Worm (Caenorhabditis elegans) whole organism, L1 larva: ENCODE results near the gene C01G10.4.

Source experiments
- C04F5.9 ChIP-seq: sonication (generic microtip); optimal IDR thresholded peaks from 2 replicates; lab custom pipeline; 2016; ENCODE audit warnings: missing genetic modification characterization, missing compliant biosample characterization
- C16A3.4 ChIP-seq: fragments of 150-350 bp; optimal IDR thresholded peaks from 2 replicates; lab custom pipeline; 2014; ENCODE audit warnings: missing biosample characterization, missing genetic modification characterization
- C34B4.2 ChIP-seq: sonication (generic microtip); optimal IDR thresholded peaks from 2 replicates; lab custom pipeline; 2017; ENCODE audit warnings: mild to moderate bottlenecking, missing genetic modification characterization, missing compliant biosample characterization
- F16B12.6 ChIP-seq: fragments of 150-350 bp; optimal IDR thresholded peaks from 2 replicates; lab custom pipeline; 2014; ENCODE audit warnings: missing biosample characterization, missing genetic modification characterization
- Y116A8C.19 ChIP-seq: sonication (generic microtip); optimal IDR thresholded peaks from 2 replicates; lab custom pipeline; 2016; ENCODE audit warnings: missing compliant biosample characterization, missing genetic modification characterization, borderline replicate concordance
- alr-1 ChIP-seq: fragments of 200-800 bp; sonication (Bioruptor generic); optimal IDR thresholded peaks from 2 replicates; lab custom pipeline; 2018; ENCODE audit warnings: borderline replicate concordance, mild to moderate bottlenecking, missing genetic modification characterization, missing compliant biosample characterization
- aly-2 ChIP-seq: fragments of 150-350 bp; optimal IDR thresholded peaks from 2 replicates; lab custom pipeline; 2014; ENCODE audit warnings: missing biosample characterization, missing genetic modification characterization
- ama-1 ChIP-seq: fragments of 150-350 bp; optimal IDR thresholded peaks from 2 replicates; lab custom pipeline; 2014
- ceh-63 ChIP-seq: fragments of 200-800 bp; sonication (Bioruptor generic); optimal IDR thresholded peaks from 2 replicates; lab custom pipeline; 2018; ENCODE audit warnings: mild to moderate bottlenecking, missing genetic modification characterization, missing compliant biosample characterization
- ceh-88 ChIP-seq: fragments of 200-800 bp; sonication (Bioruptor generic); IDR thresholded peaks from 2 replicates; pipeline ENCODE4 v1.3.6; 2022; ENCODE audit warnings: missing genetic modification characterization, missing compliant biosample characterization
- ces-1 ChIP-seq: fragments of 150-350 bp; optimal IDR thresholded peaks from 2 replicates; lab custom pipeline; 2014; ENCODE audit warnings: missing biosample characterization, missing genetic modification reagents, missing genetic modification characterization
- efl-1 ChIP-seq, 4 experiments: fragments of 150-350 bp; optimal IDR thresholded peaks in 3 of 4; peaks in 1 of 4; 1 replicate in 1 of 4; 2 replicates in 3 of 4; lab custom pipeline; 2014; ENCODE audit warnings: missing biosample characterization in 2 of 4, missing genetic modification characterization in 2 of 4, missing genetic modification reagents in 2 of 4
- efl-3 ChIP-seq: fragments of 200-800 bp; sonication (Bioruptor generic); optimal IDR thresholded peaks from 2 replicates; lab custom pipeline; 2018; ENCODE audit warnings: mild to moderate bottlenecking, missing genetic modification characterization, missing compliant biosample characterization
- egl-13 ChIP-seq: sonication (generic microtip); optimal IDR thresholded peaks from 2 replicates; lab custom pipeline; 2016; ENCODE audit warnings: missing genotype, missing genetic modification reagents, missing genetic modification characterization, missing compliant biosample characterization
- egl-27 ChIP-seq, 2 experiments: fragments of 150-350 bp in 1 of 2; sonication (generic microtip); optimal IDR thresholded peaks; 3 replicates each; lab custom pipeline; 2017 to 2018; ENCODE audit warnings: missing biosample characterization in 2 of 2, missing genetic modification characterization in 2 of 2, missing genetic modification reagents in 2 of 2
- elt-2 ChIP-seq: sonication (generic microtip); optimal IDR thresholded peaks from 2 replicates; lab custom pipeline; 2016; ENCODE audit warnings: missing genetic modification characterization, mild to moderate bottlenecking, inconsistent platforms, missing compliant biosample characterization, missing genetic modification reagents
- elt-3 ChIP-seq, 6 experiments: fragments of 150-350 bp in 1 of 6; sonication (generic microtip); optimal IDR thresholded peaks; 2 replicates each; lab custom pipeline; 2017 to 2018; ENCODE audit warnings: missing biosample characterization in 6 of 6, missing genetic modification characterization in 6 of 6, inconsistent platforms in 1 of 6
- fkh-4 ChIP-seq: sonication (generic microtip); optimal IDR thresholded peaks from 2 replicates; lab custom pipeline; 2016; ENCODE audit warnings: missing compliant biosample characterization, missing genetic modification characterization, borderline replicate concordance
- fkh-8 ChIP-seq: sonication (generic microtip); optimal IDR thresholded peaks from 2 replicates; lab custom pipeline; 2016; ENCODE audit warnings: mild to moderate bottlenecking, missing genetic modification characterization, missing compliant biosample characterization
- grh-1 ChIP-seq: fragments of 200-800 bp; sonication (Bioruptor generic); IDR thresholded peaks from 2 replicates; pipeline ENCODE4 v1.3.6; 2022; ENCODE audit warnings: missing genetic modification reagents, missing genetic modification characterization, missing compliant biosample characterization
- hpl-2 ChIP-seq: fragments of 150-350 bp; optimal IDR thresholded peaks from 2 replicates; lab custom pipeline; 2014; ENCODE audit warnings: missing biosample characterization, missing genetic modification reagents, missing genetic modification characterization
- lin-13 ChIP-seq: fragments of 150-350 bp; optimal IDR thresholded peaks from 2 replicates; lab custom pipeline; 2014; ENCODE audit warnings: missing biosample characterization, missing genetic modification reagents, missing genetic modification characterization
- lin-15B ChIP-seq: fragments of 150-350 bp; sonication (generic microtip); optimal IDR thresholded peaks from 3 replicates; lab custom pipeline; 2014; ENCODE audit warnings: missing biosample characterization, missing genetic modification characterization
- lsy-2 ChIP-seq, 2 experiments: fragments of 150-350 bp; optimal IDR thresholded peaks; 2 replicates each; lab custom pipeline; 2014; ENCODE audit warnings: missing biosample characterization in 2 of 2, missing genetic modification characterization in 2 of 2
- mab-9 ChIP-seq: fragments of 200-800 bp; sonication (Bioruptor generic); IDR thresholded peaks from 2 replicates; pipeline ENCODE4 v1.3.6; 2022; ENCODE audit warnings: missing genetic modification reagents, missing genetic modification characterization, missing compliant biosample characterization
- mdl-1 ChIP-seq, 2 experiments: fragments of 150-350 bp; optimal IDR thresholded peaks; 2 replicates each; lab custom pipeline; 2014 to 2017; ENCODE audit warnings: missing biosample characterization in 2 of 2, missing genetic modification characterization in 2 of 2, inconsistent platforms in 1 of 2
- nhr-11 ChIP-seq: fragments of 150-350 bp; optimal IDR thresholded peaks from 2 replicates; lab custom pipeline; 2014; ENCODE audit warnings: missing biosample characterization, missing genetic modification characterization
- nhr-19 ChIP-seq: fragments of 200-800 bp; sonication (Bioruptor generic); conservative IDR thresholded peaks from 2 replicates; pipeline ENCODE4 v1.3.6; 2022; ENCODE audit warnings: missing genetic modification characterization, missing compliant biosample characterization
- nhr-237 ChIP-seq: fragments of 150-350 bp; optimal IDR thresholded peaks from 2 replicates; lab custom pipeline; 2014; ENCODE audit warnings: missing biosample characterization, missing genetic modification characterization
- nhr-28 ChIP-seq: fragments of 150-350 bp; optimal IDR thresholded peaks from 2 replicates; lab custom pipeline; 2014; ENCODE audit warnings: missing biosample characterization, missing genetic modification characterization
- nhr-71 ChIP-seq: sonication (generic microtip); optimal IDR thresholded peaks from 2 replicates; lab custom pipeline; 2016; ENCODE audit warnings: mild to moderate bottlenecking, missing genetic modification characterization, moderate library complexity, missing compliant biosample characterization
- nhr-77 ChIP-seq: fragments of 150-350 bp; optimal IDR thresholded peaks from 2 replicates; lab custom pipeline; 2014; ENCODE audit warnings: missing biosample characterization, missing genetic modification characterization
- nhr-84 ChIP-seq: sonication (generic microtip); optimal IDR thresholded peaks from 2 replicates; lab custom pipeline; 2017; ENCODE audit warnings: missing biosample characterization, missing genetic modification characterization
- nhr-85 ChIP-seq: sonication (generic microtip); peaks from one replicate; lab custom pipeline; 2016; ENCODE audit warnings: missing genetic modification characterization, inconsistent platforms, missing compliant biosample characterization
- pag-3 ChIP-seq: sonication (generic microtip); optimal IDR thresholded peaks from 2 replicates; lab custom pipeline; 2017; ENCODE audit warnings: missing genetic modification characterization, mild to moderate bottlenecking, missing compliant biosample characterization, antibody characterized with exemption, borderline replicate concordance; ENCODE audit not compliant: insufficient read depth
- pax-3 ChIP-seq: fragments of 200-800 bp; sonication (Bioruptor generic); optimal IDR thresholded peaks from 2 replicates; lab custom pipeline; 2018; ENCODE audit warnings: mild to moderate bottlenecking, missing genetic modification characterization, moderate library complexity, missing compliant biosample characterization
- rnt-1 ChIP-seq: sonication (generic microtip); optimal IDR thresholded peaks from 2 replicates; lab custom pipeline; 2016; ENCODE audit warnings: mild to moderate bottlenecking, missing genetic modification characterization, moderate library complexity, missing compliant biosample characterization
- snpc-4 ChIP-seq: fragments of 150-350 bp; optimal IDR thresholded peaks from 2 replicates; lab custom pipeline; 2014; ENCODE audit warnings: missing biosample characterization, missing genetic modification characterization
- snu-23 ChIP-seq: sonication (generic microtip); optimal IDR thresholded peaks from 2 replicates; lab custom pipeline; 2016; ENCODE audit warnings: missing genetic modification characterization, missing compliant biosample characterization
- sox-4 ChIP-seq: sonication (generic microtip); optimal IDR thresholded peaks from 2 replicates; lab custom pipeline; 2016; ENCODE audit warnings: missing genetic modification characterization, missing compliant biosample characterization
- swsn-7 ChIP-seq: sonication (generic microtip); optimal IDR thresholded peaks from 2 replicates; lab custom pipeline; 2016; ENCODE audit warnings: missing genetic modification characterization, missing compliant biosample characterization
- tlp-1 ChIP-seq: fragments of 150-350 bp; optimal IDR thresholded peaks from 2 replicates; lab custom pipeline; 2014; ENCODE audit warnings: missing biosample characterization, missing genetic modification characterization
- unc-30 ChIP-seq: sonication (generic microtip); optimal IDR thresholded peaks from 2 replicates; lab custom pipeline; 2017; ENCODE audit warnings: missing biosample characterization, missing genetic modification characterization
- unc-86 ChIP-seq: sonication (generic microtip); optimal IDR thresholded peaks from 2 replicates; lab custom pipeline; 2016; ENCODE audit warnings: missing genetic modification characterization, missing compliant biosample characterization
- unc-98 ChIP-seq: fragments of 200-800 bp; sonication (Bioruptor generic); IDR thresholded peaks from 2 replicates; pipeline ENCODE4 v1.3.6; 2022; ENCODE audit warnings: missing genetic modification characterization, missing compliant biosample characterization
- vab-15 ChIP-seq: sonication (generic microtip); optimal IDR thresholded peaks from 2 replicates; lab custom pipeline; 2017; ENCODE audit warnings: missing genotype, mild to moderate bottlenecking, missing genetic modification characterization, missing compliant biosample characterization
- zag-1 ChIP-seq: fragments of 150-350 bp; optimal IDR thresholded peaks from 2 replicates; lab custom pipeline; 2014; ENCODE audit warnings: missing biosample characterization, missing genetic modification characterization
- zip-4 ChIP-seq: fragments of 200-800 bp; sonication (Bioruptor generic); optimal IDR thresholded peaks from 2 replicates; lab custom pipeline; 2018; ENCODE audit warnings: mild to moderate bottlenecking, missing genetic modification characterization, moderate library complexity, missing compliant biosample characterization
- ztf-4 ChIP-seq: fragments of 150-350 bp; optimal IDR thresholded peaks from 2 replicates; lab custom pipeline; 2014; ENCODE audit warnings: missing biosample characterization, missing genetic modification characterization

The C01G10.4 gene

DNA sequence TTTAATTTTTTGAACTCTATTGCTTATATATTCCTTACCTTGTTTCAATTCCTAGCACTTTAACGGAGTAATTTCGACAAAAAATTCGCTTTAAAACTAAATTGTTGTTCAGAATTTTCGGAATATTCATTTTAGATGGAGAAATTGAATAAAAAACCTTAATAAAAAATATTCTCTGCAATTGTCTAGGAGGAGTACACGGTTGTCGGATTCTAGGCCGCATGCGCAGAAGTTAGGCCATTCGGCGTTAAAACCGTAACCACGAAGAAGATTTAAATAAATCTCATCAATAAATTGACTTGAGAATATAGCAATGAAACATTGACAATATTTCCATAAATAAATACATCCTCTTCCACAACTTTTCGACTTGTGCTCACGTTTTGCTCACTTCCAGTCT lies 7.2 kb upstream of the C01G10.4 start, which contains the start of the genes C01G10.10 and C01G10.9 (continued):
- TF ChIP-seq swsn-7 (tag; lab: Kevin White, UChicago): peak; percentile 83
- peak in 1 of 6 experiments; percentile 60 for TF ChIP-seq elt-3 (tag; optimal IDR thresholded peaks at IDR 0.05; lab: Kevin White, UChicago)
- TF ChIP-seq vab-15 (tag; lab: Kevin White, UChicago): no peak
- TF ChIP-seq ces-1 (GFP tag; lab: Kevin White, UChicago): no peak
- TF ChIP-seq fkh-4: peak; percentile 94
- peak; percentile 93 for TF ChIP-seq nhr-85 (tag; lab: Kevin White, UChicago)
- no peak for TF ChIP-seq C34B4.2 (tag; lab: Kevin White, UChicago)
- TF ChIP-seq alr-1: no peak
- peak; percentile 83 for TF ChIP-seq C04F5.9 (tag; lab: Kevin White, UChicago)
- peak; percentile 68 to 70 for TF ChIP-seq lsy-2 (tag; optimal IDR thresholded peaks at IDR 0.05; lab: Kevin White, UChicago)
- TF ChIP-seq nhr-11 (tag; lab: Kevin White, UChicago): no peak
- no peak for TF ChIP-seq hpl-2 (GFP tag; lab: Kevin White, UChicago)
- TF ChIP-seq ceh-88 (GFP tag; lab: Robert Waterston, UW): no peak
- peak; percentile 96 for TF ChIP-seq pax-3 (tag; lab: Kevin White, UChicago)
- no peak for TF ChIP-seq nhr-28 (tag; lab: Kevin White, UChicago)
- peak; percentile 87 for TF ChIP-seq nhr-71 (tag; lab: Kevin White, UChicago)
- peak; percentile 40 to 68 for TF ChIP-seq efl-1 (optimal IDR thresholded peaks at IDR 0.05; lab: Kevin White, UChicago)
- peak; percentile 52 to 95 for TF ChIP-seq efl-1 (GFP tag; optimal IDR thresholded peaks at IDR 0.05 in 1 of 2; lab: Kevin White, UChicago)
- peak; percentile 53 for TF ChIP-seq fkh-8 (tag; lab: Kevin White, UChicago)
- no peak for TF ChIP-seq egl-13
- no peak for TF ChIP-seq ceh-63 (GFP tag; lab: Kevin White, UChicago)
- no peak for TF ChIP-seq lin-15B
- no peak for TF ChIP-seq lin-13 (GFP tag; lab: Kevin White, UChicago)
- peak; percentile 27 for TF ChIP-seq C16A3.4 (tag; lab: Kevin White, UChicago)
- TF ChIP-seq mdl-1 (tag; optimal IDR thresholded peaks at IDR 0.05; lab: Kevin White, UChicago): no peak
- no peak for TF ChIP-seq nhr-77 (tag; lab: Kevin White, UChicago)
- TF ChIP-seq ztf-4 (tag; lab: Kevin White, UChicago): no peak
- TF ChIP-seq nhr-237: no peak
- peak; percentile 67 for TF ChIP-seq elt-2 (tag; lab: Kevin White, UChicago)
- TF ChIP-seq snu-23 (GFP tag; lab: Kevin White, UChicago): peak; percentile 86
- peak; percentile 70 for TF ChIP-seq Y116A8C.19 (tag; lab: Kevin White, UChicago)
- no peak for TF ChIP-seq zag-1 (tag; lab: Kevin White, UChicago)
- peak; percentile 50 for TF ChIP-seq snpc-4 (tag; lab: Kevin White, UChicago)
- no peak for TF ChIP-seq nhr-84
- no peak for TF ChIP-seq unc-30 (tag; lab: Kevin White, UChicago)
- peak; percentile 97 for TF ChIP-seq rnt-1 (tag; lab: Kevin White, UChicago)
- TF ChIP-seq zip-4 (GFP tag; lab: Kevin White, UChicago): peak; percentile 20
- peak; percentile 46 for TF ChIP-seq unc-86

DNA sequence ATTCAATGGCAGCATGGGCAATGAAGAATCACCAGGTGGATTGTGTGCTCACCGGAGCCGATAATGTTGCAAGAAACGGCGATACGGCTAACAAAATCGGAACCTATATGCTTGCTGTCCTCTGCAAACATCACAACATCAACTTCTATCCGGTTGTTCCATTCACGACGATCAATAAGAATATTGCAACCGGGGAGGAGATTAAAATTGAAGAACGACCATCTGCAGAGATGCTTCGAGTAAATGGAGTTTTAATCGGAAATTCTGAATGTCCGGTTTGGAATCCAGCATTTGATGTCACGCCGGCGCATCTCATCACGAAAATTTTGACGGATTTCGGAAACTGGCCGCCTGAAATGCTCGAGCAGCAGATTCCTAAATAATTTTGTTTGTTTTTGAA lies 5.9 kb upstream of the C01G10.4 start:
- TF ChIP-seq mab-9: no peak
- TF ChIP-seq tlp-1 (tag; lab: Kevin White, UChicago): no peak
- TF ChIP-seq sox-4 (tag; lab: Kevin White, UChicago): no peak
- peak; percentile 48 for TF ChIP-seq ceh-63 (GFP tag; lab: Kevin White, UChicago)
- peak; percentile 18 for TF ChIP-seq rnt-1 (tag; lab: Kevin White, UChicago)
- peak; percentile 44 for TF ChIP-seq nhr-71 (tag; lab: Kevin White, UChicago)
- TF ChIP-seq aly-2: peak; percentile 84
- TF ChIP-seq Y116A8C.19 (tag; lab: Kevin White, UChicago): no peak
- TF ChIP-seq unc-86: no peak
- TF ChIP-seq C16A3.4 (tag; lab: Kevin White, UChicago): no peak
- no peak for TF ChIP-seq efl-3
- no peak for TF ChIP-seq nhr-28 (tag; lab: Kevin White, UChicago)
- no peak for TF ChIP-seq zip-4 (GFP tag; lab: Kevin White, UChicago)
- no peak for TF ChIP-seq unc-98
- TF ChIP-seq ztf-4 (tag; lab: Kevin White, UChicago): no peak
- TF ChIP-seq grh-1 (GFP tag; lab: Robert Waterston, UW): no peak
- TF ChIP-seq F16B12.6 (tag; lab: Kevin White, UChicago): no peak
- peak; percentile 16; the same call in 1 of the 2 replicates for TF ChIP-seq nhr-19
- TF ChIP-seq egl-27 (tag; optimal IDR thresholded peaks at IDR 0.05; lab: Kevin White, UChicago): no peak
- TF ChIP-seq ama-1 (lab: Kevin White, UChicago): peak; percentile 93
- TF ChIP-seq egl-13: no peak
- TF ChIP-seq unc-30 (tag; lab: Kevin White, UChicago): no peak
- TF ChIP-seq lin-15B: no peak
- no peak for TF ChIP-seq zag-1 (tag; lab: Kevin White, UChicago)
- TF ChIP-seq pax-3 (tag; lab: Kevin White, UChicago): peak; percentile 30
- no peak for TF ChIP-seq elt-3 (tag; optimal IDR thresholded peaks at IDR 0.05; lab: Kevin White, UChicago)
- no peak for TF ChIP-seq nhr-237
- peak in 1 of 2 experiments; percentile 19 for TF ChIP-seq lsy-2 (tag; optimal IDR thresholded peaks at IDR 0.05; lab: Kevin White, UChicago)
- TF ChIP-seq pag-3 (tag; lab: Kevin White, UChicago): no peak
